Worm (Caenorhabditis elegans): ENCODE results near the gene M176.10.

ce11 chrII:9385241-9385640, 40.7 kb downstream of the M176.10 start, which contains the start of gene C06C3.7:
- TF ChIP-seq ceh-82 (tag; optimal IDR thresholded peaks at IDR 0.05) (no peak), ama-1 (optimal IDR thresholded peaks at IDR 0.05) (no peak), snpc-4 (tag; optimal IDR thresholded peaks at IDR 0.05) (no peak), pha-4 (tag; optimal IDR thresholded peaks at IDR 0.05) (no peak), nfya-1 (tag; optimal IDR thresholded peaks at IDR 0.05; ENCODE audit: insufficient read depth) (no peak), skn-1 (tag; optimal IDR thresholded peaks at IDR 0.05) (no peak), fkh-2 (tag; optimal IDR thresholded peaks at IDR 0.05) (no peak), daf-12 (tag; optimal IDR thresholded peaks at IDR 0.05) (no peak), ZK546.5 (tag; optimal IDR thresholded peaks at IDR 0.05) (no peak)

Measured in whole organism, L3 larva.